Fruit fly (Drosophila melanogaster) whole organism, embryonic: ENCODE measurements around the gene Or65a.

Experiments
- ATbp ChIP-seq: fragments of 200-800 bp; sonication (Bioruptor generic); optimal IDR thresholded peaks from 2 replicates; lab custom pipeline; 2017; ENCODE audit warnings: missing biosample characterization, mild to moderate bottlenecking, missing genetic modification characterization, missing genetic modification reagents
- CG10979 ChIP-seq: fragments of 200-800 bp; sonication (Bioruptor generic); optimal IDR thresholded peaks from 2 replicates; lab custom pipeline; 2018; ENCODE audit warnings: missing biosample characterization, mild to moderate bottlenecking, missing genetic modification characterization, moderate library complexity
- CG12155 ChIP-seq: fragments of 200-800 bp; sonication (Bioruptor generic); optimal IDR thresholded peaks from 3 replicates; lab custom pipeline; 2016; ENCODE audit warnings: missing biosample characterization, missing genetic modification characterization
- CG14710 ChIP-seq: fragments of 200-800 bp; sonication (Bioruptor generic); optimal IDR thresholded peaks from 3 replicates; lab custom pipeline; 2019; ENCODE audit warnings: missing biosample characterization, mild to moderate bottlenecking, missing genetic modification characterization, moderate library complexity
- CG14965 ChIP-seq: fragments of 200-800 bp; sonication (Bioruptor generic); optimal IDR thresholded peaks from 2 replicates; lab custom pipeline; 2016; ENCODE audit warnings: missing biosample characterization, missing genetic modification characterization, borderline replicate concordance
- CG15696 ChIP-seq: fragments of 200-800 bp; sonication (Bioruptor generic); optimal IDR thresholded peaks from 2 replicates; lab custom pipeline; 2019; ENCODE audit warnings: missing biosample characterization, mild to moderate bottlenecking, missing genetic modification characterization, moderate library complexity
- CG1603 ChIP-seq: fragments of 200-800 bp; sonication (Bioruptor generic); optimal IDR thresholded peaks from 2 replicates; lab custom pipeline; 2019; ENCODE audit warnings: missing biosample characterization, mild to moderate bottlenecking, missing genetic modification characterization, moderate library complexity
- CG17912 ChIP-seq: fragments of 200-800 bp; sonication (Bioruptor generic); optimal IDR thresholded peaks from 2 replicates; lab custom pipeline; 2018; ENCODE audit warnings: missing biosample characterization, mild to moderate bottlenecking, missing genetic modification characterization
- CG18262 ChIP-seq: fragments of 200-800 bp; optimal IDR thresholded peaks from 3 replicates; lab custom pipeline; 2019; ENCODE audit warnings: missing biosample characterization, mild to moderate bottlenecking, missing genetic modification characterization, moderate library complexity
- CG18599 ChIP-seq: fragments of 200-800 bp; sonication (Bioruptor generic); optimal IDR thresholded peaks from 3 replicates; lab custom pipeline; 2017; ENCODE audit warnings: missing biosample characterization, missing genetic modification characterization, mild to moderate bottlenecking, moderate library complexity, missing genetic modification reagents
- CG2199 ChIP-seq: fragments of 200-800 bp; sonication (Bioruptor generic); IDR thresholded peaks from 3 replicates; pipeline ENCODE4 v1.3.6; 2022; ENCODE audit warnings: missing biosample characterization, missing genetic modification characterization
- CG2202 ChIP-seq: fragments of 200-800 bp; sonication (Bioruptor generic); optimal IDR thresholded peaks from 2 replicates; lab custom pipeline; 2018; ENCODE audit warnings: missing biosample characterization, mild to moderate bottlenecking, missing genetic modification characterization
- CG2712 ChIP-seq: fragments of 200-800 bp; optimal IDR thresholded peaks from 3 replicates; lab custom pipeline; 2019; ENCODE audit warnings: missing biosample characterization, mild to moderate bottlenecking, missing genetic modification characterization, moderate library complexity
- CG2875 ChIP-seq: fragments of 200-800 bp; sonication (Bioruptor generic); optimal IDR thresholded peaks from 2 replicates; lab custom pipeline; 2017; ENCODE audit warnings: missing biosample characterization, mild to moderate bottlenecking, missing genetic modification characterization, missing genetic modification reagents
- CG31441 ChIP-seq: fragments of 200-800 bp; sonication (Bioruptor generic); IDR thresholded peaks from 2 replicates; pipeline ENCODE4 v1.3.6; 2022; ENCODE audit warnings: missing biosample characterization, missing genetic modification characterization
- CG3726 ChIP-seq: fragments of 200-800 bp; sonication (Bioruptor generic); IDR thresholded peaks from 3 replicates; pipeline ENCODE4, ENCODE4 v1.3.6; 2022; ENCODE audit warnings: missing biosample characterization, missing genetic modification characterization
- CG3838 ChIP-seq: fragments of 200-800 bp; sonication (Bioruptor generic); optimal IDR thresholded peaks from 3 replicates; lab custom pipeline; 2016; ENCODE audit warnings: missing biosample characterization, missing genetic modification characterization
- CG5180 ChIP-seq: fragments of 200-800 bp; sonication (Bioruptor generic); optimal IDR thresholded peaks from 3 replicates; lab custom pipeline; 2017; ENCODE audit warnings: missing biosample characterization, missing genetic modification characterization, mild to moderate bottlenecking, moderate library complexity, missing genetic modification reagents
- CG6175 ChIP-seq: fragments of 200-800 bp; sonication (Bioruptor generic); IDR thresholded peaks from 3 replicates; pipeline ENCODE4 v1.3.6; 2022; ENCODE audit warnings: missing biosample characterization, missing genetic modification characterization
- CG6813 ChIP-seq: fragments of 200-800 bp; sonication (Bioruptor generic); optimal IDR thresholded peaks from 2 replicates; lab custom pipeline; 2017; ENCODE audit warnings: missing biosample characterization, missing genetic modification characterization, mild to moderate bottlenecking, moderate library complexity, missing genetic modification reagents
- CG9727 ChIP-seq: fragments of 200-800 bp; sonication (Bioruptor generic); optimal IDR thresholded peaks from 3 replicates; lab custom pipeline; 2017; ENCODE audit warnings: missing biosample characterization, mild to moderate bottlenecking, missing genetic modification characterization
- Ets65A ChIP-seq: fragments of 200-800 bp; sonication (Bioruptor generic); peaks from one replicate; lab custom pipeline; 2016; ENCODE audit warnings: missing biosample characterization, missing genetic modification characterization
- Kr ChIP-seq: fragments of 200-800 bp; sonication (Bioruptor generic); optimal IDR thresholded peaks from 2 replicates; lab custom pipeline; 2017; ENCODE audit warnings: missing biosample characterization, mild to moderate bottlenecking, missing genetic modification characterization
- Med ChIP-seq: fragments of 200-800 bp; sonication (Bioruptor generic); peaks from one replicate; lab custom pipeline; 2016; ENCODE audit warnings: missing biosample characterization, missing genetic modification characterization, mild to moderate bottlenecking, inconsistent platforms, moderate library complexity
- Vsx1 ChIP-seq: fragments of 200-800 bp; sonication (Bioruptor generic); optimal IDR thresholded peaks from 2 replicates; lab custom pipeline; 2017; ENCODE audit warnings: missing biosample characterization, mild to moderate bottlenecking, missing genetic modification characterization, missing genetic modification reagents
- Xrp1 ChIP-seq: fragments of 200-800 bp; sonication (Bioruptor generic); IDR thresholded peaks from 2 replicates; pipeline ENCODE4 v1.3.6; 2022; ENCODE audit warnings: missing biosample characterization, missing genetic modification characterization
- bigmax ChIP-seq: fragments of 200-800 bp; sonication (Bioruptor generic); optimal IDR thresholded peaks from 2 replicates; lab custom pipeline; 2018; ENCODE audit warnings: missing biosample characterization, mild to moderate bottlenecking, missing genetic modification characterization
- ci ChIP-seq: fragments of 200-800 bp; sonication (Bioruptor generic); IDR thresholded peaks from 3 replicates; pipeline ENCODE4 v1.3.6; 2022; ENCODE audit warnings: missing biosample characterization, missing genetic modification characterization
- dmrt11E ChIP-seq: fragments of 200-800 bp; sonication (Bioruptor generic); optimal IDR thresholded peaks from 3 replicates; lab custom pipeline; 2018; ENCODE audit warnings: missing biosample characterization, mild to moderate bottlenecking, missing genetic modification characterization, moderate library complexity
- gcm ChIP-seq: fragments of 200-800 bp; sonication (Bioruptor generic); optimal IDR thresholded peaks from 2 replicates; lab custom pipeline; 2019; ENCODE audit warnings: missing biosample characterization, mild to moderate bottlenecking, missing genetic modification characterization, moderate library complexity
- gem ChIP-seq: fragments of 200-800 bp; sonication (Bioruptor generic); optimal IDR thresholded peaks from 2 replicates; lab custom pipeline; 2019; ENCODE audit warnings: missing biosample characterization, mild to moderate bottlenecking, missing genetic modification characterization, moderate library complexity
- grn ChIP-seq: fragments of 200-800 bp; sonication (Bioruptor generic); optimal IDR thresholded peaks from 3 replicates; lab custom pipeline; 2017; ENCODE audit warnings: missing biosample characterization, missing genetic modification characterization
- her ChIP-seq: fragments of 200-800 bp; sonication (Bioruptor generic); optimal IDR thresholded peaks from 2 replicates; lab custom pipeline; 2016; ENCODE audit warnings: missing biosample characterization, missing genetic modification characterization
- hkb ChIP-seq, 2 experiments: fragments of 200-800 bp in 1 of 2; fragments of >200 bp in 1 of 2; sonication (Bioruptor generic) in 1 of 2; IDR thresholded peaks in 1 of 2; optimal IDR thresholded peaks in 1 of 2; 2 replicates each; pipeline versions ENCODE4 v1.3.6 to Lab custom; 2017 to 2022; ENCODE audit warnings: missing biosample characterization in 1 of 2, missing genetic modification characterization in 1 of 2
- kni ChIP-seq: fragments of 200-800 bp; sonication (Bioruptor generic); optimal IDR thresholded peaks from 3 replicates; lab custom pipeline; 2017; ENCODE audit warnings: mild to moderate bottlenecking, missing biosample characterization, missing genetic modification reagents, missing genetic modification characterization
- lola ChIP-seq, 3 experiments: fragments of >200 bp in 2 of 3; fragments of 200-800 bp in 1 of 3; sonication (Bioruptor generic) in 1 of 3; optimal IDR thresholded peaks; 2 replicates each; lab custom pipeline; 2017 to 2019; ENCODE audit warnings: missing biosample characterization in 3 of 3, missing genetic modification characterization in 3 of 3, mild to moderate bottlenecking in 1 of 3, moderate library complexity in 1 of 3
- mirr ChIP-seq: fragments of 200-800 bp; sonication (Bioruptor generic); optimal IDR thresholded peaks from 3 replicates; lab custom pipeline; 2018; ENCODE audit warnings: missing biosample characterization, mild to moderate bottlenecking, missing genetic modification characterization
- oc ChIP-seq: fragments of 200-800 bp; sonication (Bioruptor generic); optimal IDR thresholded peaks from 2 replicates; lab custom pipeline; 2018; ENCODE audit warnings: missing biosample characterization, mild to moderate bottlenecking, missing genetic modification characterization, moderate library complexity
- phol ChIP-seq: fragments of 200-800 bp; sonication (Bioruptor generic); optimal IDR thresholded peaks from 3 replicates; lab custom pipeline; 2018; ENCODE audit warnings: missing biosample characterization, mild to moderate bottlenecking, missing genetic modification characterization, moderate library complexity
- pum ChIP-seq: fragments of 200-800 bp; sonication (Bioruptor generic); optimal IDR thresholded peaks from 2 replicates; lab custom pipeline; 2016; ENCODE audit warnings: missing biosample characterization, missing genetic modification characterization
- sd ChIP-seq: fragments of 200-800 bp; sonication (Bioruptor generic); optimal IDR thresholded peaks from 3 replicates; lab custom pipeline; 2018; ENCODE audit warnings: missing biosample characterization, mild to moderate bottlenecking, missing genetic modification characterization, moderate library complexity
- sens ChIP-seq: fragments of 200-800 bp; sonication (Bioruptor generic); peaks from one replicate; lab custom pipeline; 2016; ENCODE audit warnings: missing biosample characterization, missing genetic modification characterization
- sens-2 ChIP-seq: fragments of 200-800 bp; sonication (Bioruptor generic); IDR thresholded peaks from 2 replicates; pipeline ENCODE4 v1.3.6; 2022; ENCODE audit warnings: missing biosample characterization, missing genetic modification characterization
- sr ChIP-seq: fragments of 200-800 bp; sonication (Bioruptor generic); IDR thresholded peaks from 3 replicates; pipeline ENCODE4 v1.3.6; 2022; ENCODE audit warnings: missing biosample characterization, missing genetic modification characterization
- trem ChIP-seq: fragments of 200-800 bp; optimal IDR thresholded peaks from 3 replicates; lab custom pipeline; 2019; ENCODE audit warnings: missing biosample characterization, mild to moderate bottlenecking, missing genetic modification characterization, moderate library complexity
- twi ChIP-seq: fragments of 200-800 bp; optimal IDR thresholded peaks from 2 replicates; lab custom pipeline; 2019; ENCODE audit warnings: missing biosample characterization, mild to moderate bottlenecking, missing genetic modification characterization, moderate library complexity
- vvl ChIP-seq: fragments of 200-800 bp; sonication (Bioruptor generic); IDR thresholded peaks from 2 replicates; pipeline ENCODE4 v1.3.6; 2022; ENCODE audit warnings: missing biosample characterization, missing genetic modification characterization
- zf30C ChIP-seq: fragments of 200-800 bp; sonication (Bioruptor generic); optimal IDR thresholded peaks from 3 replicates; lab custom pipeline; 2018; ENCODE audit warnings: missing biosample characterization, mild to moderate bottlenecking, missing genetic modification characterization

The Or65a gene

dm6 chr3L:6310489-6310888 lies 9.9 kb upstream of the Or65a start:
- TF ChIP-seq CG18599 (GFP tag; lab: Kevin White, UChicago) (no peak), gcm (no peak), ci (GFP tag; lab: Robert Waterston, UW) (no peak), CG2199 (GFP tag; lab: Robert Waterston, UW) (peak; percentile 46; the same call in 1 of the 3 replicates), oc (tag; lab: Kevin White, UChicago) (peak; percentile 21), mirr (no peak), pum (GFP tag; lab: Kevin White, UChicago) (no peak), sd (tag; lab: Kevin White, UChicago) (peak; percentile 27), CG6175 (GFP tag; lab: Robert Waterston, UW) (no peak), bigmax (no peak), twi (tag; lab: Kevin White, UChicago) (peak; percentile 56), CG14965 (no peak), grn (peak; percentile 61), vvl (no peak; the same call in 1 of the 2 replicates), CG9727 (GFP tag; lab: Kevin White, UChicago) (no peak), kni (GFP tag; lab: Kevin White, UChicago) (peak; percentile 87), hkb (optimal IDR thresholded peaks at IDR 0.05; lab: Kevin White, UChicago) (no peak), hkb (GFP tag; IDR thresholded peaks at IDR 0.05; lab: Robert Waterston, UW) (no peak), Vsx1 (GFP tag; lab: Kevin White, UChicago) (peak; percentile 30), sr (0 out of 3 replicates have a peak, but pooled peaks have one; percentile 10)

- TF ChIP-seq CG12155 (GFP tag; lab: Kevin White, UChicago) (no peak), sens (GFP tag; lab: Kevin White, UChicago) (peak; percentile 58), Med (peak; percentile 31), her (GFP tag; lab: Kevin White, UChicago) (no peak), Ets65A (peak; percentile 15), CG6813 (GFP tag; lab: Kevin White, UChicago) (peak; percentile 9), trem (peak; percentile 3), CG17912 (GFP tag; lab: Kevin White, UChicago) (no peak), dmrt11E (peak; percentile 32), lola (GFP tag; optimal IDR thresholded peaks at IDR 0.05; lab: Kevin White, UChicago) (peak in 1 of 3 experiments; percentile 33), CG5180 (no peak), sens-2 (GFP tag; lab: Robert Waterston, UW) (no peak), CG3726 (0 out of 3 replicates have a peak, but pooled peaks have one; percentile 43), Xrp1 (GFP tag; lab: Robert Waterston, UW) (peak; percentile 34; the same call in 1 of the 2 replicates), zf30C (GFP tag; lab: Kevin White, UChicago) (peak; percentile 3), gem (tag; lab: Kevin White, UChicago) (peak; percentile 34), phol (tag; lab: Kevin White, UChicago) (peak; percentile 9), ATbp (GFP tag; lab: Kevin White, UChicago) (no peak), CG15696 (peak; percentile 66), CG2712 (tag; lab: Kevin White, UChicago) (peak; percentile 23), CG1603 (tag; lab: Kevin White, UChicago) (peak; percentile 11), CG3838 (GFP tag; lab: Kevin White, UChicago) (no peak), CG18262 (peak; percentile 27), CG31441 (GFP tag; lab: Robert Waterston, UW) (0 out of 2 replicates have a peak, but pooled peaks have one; percentile 11), CG2875 (GFP tag; lab: Kevin White, UChicago) (peak; percentile 15), CG14710 (peak; percentile 13), CG9727 (GFP tag; lab: Kevin White, UChicago) (peak; percentile 36), CG2202 (tag; lab: Kevin White, UChicago) (peak; percentile 25), Kr (GFP tag; lab: Kevin White, UChicago) (peak; percentile 47), CG10979 (tag; lab: Kevin White, UChicago) (peak; percentile 16)
- TF ChIP-seq, all 482 proteins: peak for 23
Observed at dm6 chr3L:6312029-6312623, 8.3 kb upstream of the Or65a start.
